Worm (Caenorhabditis elegans) whole organism, late embryonic: ENCODE measurements around the gene M01F1.8.
A peak's percentile ranks its signal among the peaks of the same experiment; 100 is the strongest.

Source experiments
- C08G9.2 ChIP-seq: sonication (generic microtip); optimal IDR thresholded peaks from 2 replicates; lab custom pipeline; 2016; ENCODE audit warnings: mild to moderate bottlenecking, missing genetic modification characterization, moderate library complexity, missing compliant biosample characterization
- C38D4.7 ChIP-seq: fragments of 200-800 bp; sonication (Bioruptor generic); optimal IDR thresholded peaks from 2 replicates; lab custom pipeline; 2018; ENCODE audit warnings: mild to moderate bottlenecking, missing genetic modification characterization, moderate library complexity, missing compliant biosample characterization
- F13H6.1 ChIP-seq: sonication (generic microtip); optimal IDR thresholded peaks from 2 replicates; lab custom pipeline; 2016; ENCODE audit warnings: missing genetic modification characterization, missing compliant biosample characterization
- K02D7.2 ChIP-seq: sonication (generic microtip); optimal IDR thresholded peaks from 2 replicates; lab custom pipeline; 2017; ENCODE audit warnings: mild to moderate bottlenecking, missing genetic modification characterization, missing compliant biosample characterization
- T23F11.4 ChIP-seq: fragments of 200-800 bp; sonication (Bioruptor generic); optimal IDR thresholded peaks from 2 replicates; lab custom pipeline; 2018; ENCODE audit warnings: mild to moderate bottlenecking, missing genetic modification characterization, missing compliant biosample characterization
- ahr-1 ChIP-seq: sonication (generic microtip); optimal IDR thresholded peaks from 2 replicates; lab custom pipeline; 2016; ENCODE audit warnings: missing genetic modification characterization, missing compliant biosample characterization
- ceh-14 ChIP-seq: sonication (generic microtip); optimal IDR thresholded peaks from 2 replicates; lab custom pipeline; 2016; ENCODE audit warnings: missing genotype, missing genetic modification characterization, missing compliant biosample characterization
- ceh-18 ChIP-seq: sonication (generic microtip); optimal IDR thresholded peaks from 2 replicates; lab custom pipeline; 2016; ENCODE audit warnings: missing genetic modification characterization, missing compliant biosample characterization
- ceh-2 ChIP-seq: sonication (generic microtip); optimal IDR thresholded peaks from 2 replicates; lab custom pipeline; 2016; ENCODE audit warnings: missing genotype, missing genetic modification characterization, missing compliant biosample characterization
- ceh-24 ChIP-seq: sonication (generic microtip); optimal IDR thresholded peaks from 2 replicates; lab custom pipeline; 2016; ENCODE audit warnings: mild to moderate bottlenecking, missing genetic modification characterization, missing compliant biosample characterization
- ceh-30 ChIP-seq: fragments of 150-350 bp; optimal IDR thresholded peaks from 2 replicates; lab custom pipeline; 2014; ENCODE audit warnings: missing biosample characterization, missing genetic modification characterization
- ceh-31 ChIP-seq: sonication (generic microtip); optimal IDR thresholded peaks from 2 replicates; lab custom pipeline; 2016; ENCODE audit warnings: missing genetic modification characterization, missing compliant biosample characterization
- ceh-34 ChIP-seq: sonication (generic microtip); optimal IDR thresholded peaks from 2 replicates; lab custom pipeline; 2016; ENCODE audit warnings: mild to moderate bottlenecking, missing genetic modification characterization, missing compliant biosample characterization
- ceh-45 ChIP-seq: fragments of 200-800 bp; sonication (Bioruptor generic); IDR thresholded peaks from 2 replicates; pipeline ENCODE4 v1.3.6; 2022; ENCODE audit warnings: missing genetic modification reagents, missing genetic modification characterization, missing compliant biosample characterization
- ceh-48 ChIP-seq: sonication (generic microtip); optimal IDR thresholded peaks from 2 replicates; lab custom pipeline; 2016; ENCODE audit warnings: missing genetic modification characterization, inconsistent platforms, missing compliant biosample characterization
- ceh-6 ChIP-seq: fragments of 200-800 bp; sonication (Bioruptor generic); optimal IDR thresholded peaks from 2 replicates; lab custom pipeline; 2018; ENCODE audit warnings: mild to moderate bottlenecking, missing genetic modification characterization, missing compliant biosample characterization
- ceh-9 ChIP-seq: sonication (generic microtip); optimal IDR thresholded peaks from 2 replicates; lab custom pipeline; 2016; ENCODE audit warnings: mild to moderate bottlenecking, missing genetic modification characterization, inconsistent platforms, missing compliant biosample characterization
- che-1 ChIP-seq: sonication (generic microtip); optimal IDR thresholded peaks from 2 replicates; lab custom pipeline; 2016; ENCODE audit warnings: mild to moderate bottlenecking, missing genetic modification characterization, missing compliant biosample characterization
- dmd-4 ChIP-seq: sonication (generic microtip); optimal IDR thresholded peaks from 2 replicates; lab custom pipeline; 2016; ENCODE audit warnings: borderline replicate concordance, missing genetic modification characterization, missing compliant biosample characterization
- dve-1 ChIP-seq: sonication (generic microtip); optimal IDR thresholded peaks from 2 replicates; lab custom pipeline; 2017; ENCODE audit warnings: antibody characterized with exemption, mild to moderate bottlenecking, missing genetic modification characterization, missing compliant biosample characterization
- elt-2 ChIP-seq: sonication (generic microtip); optimal IDR thresholded peaks from 2 replicates; lab custom pipeline; 2016; ENCODE audit warnings: missing genetic modification reagents, missing genetic modification characterization, missing compliant biosample characterization
- eyg-1 ChIP-seq: sonication (generic microtip); optimal IDR thresholded peaks from 2 replicates; lab custom pipeline; 2016; ENCODE audit warnings: missing genotype, missing genetic modification characterization, missing compliant biosample characterization
- fkh-10 ChIP-seq: fragments of 150-350 bp; optimal IDR thresholded peaks from 2 replicates; lab custom pipeline; 2014; ENCODE audit warnings: missing biosample characterization, missing genetic modification reagents, missing genetic modification characterization
- fkh-6 ChIP-seq: sonication (generic microtip); optimal IDR thresholded peaks from 2 replicates; lab custom pipeline; 2016; ENCODE audit warnings: missing genetic modification characterization, missing compliant biosample characterization
- gmeb-2 ChIP-seq: sonication (generic microtip); optimal IDR thresholded peaks from 2 replicates; lab custom pipeline; 2016; ENCODE audit warnings: missing genetic modification characterization, inconsistent platforms, missing compliant biosample characterization
- hlh-15 ChIP-seq: sonication (generic microtip); optimal IDR thresholded peaks from 2 replicates; lab custom pipeline; 2016; ENCODE audit warnings: missing genetic modification characterization, missing compliant biosample characterization
- hlh-30 ChIP-seq: sonication (generic microtip); optimal IDR thresholded peaks from 2 replicates; lab custom pipeline; 2017; ENCODE audit warnings: antibody characterized with exemption, missing genetic modification characterization, missing compliant biosample characterization; ENCODE audit not compliant: insufficient read depth
- hlh-6 ChIP-seq: sonication (generic microtip); optimal IDR thresholded peaks from 2 replicates; lab custom pipeline; 2016; ENCODE audit warnings: missing genotype, missing genetic modification characterization, missing compliant biosample characterization
- madf-2 ChIP-seq: sonication (generic microtip); optimal IDR thresholded peaks from 2 replicates; lab custom pipeline; 2017; ENCODE audit warnings: missing genetic modification characterization, missing compliant biosample characterization
- mec-3 ChIP-seq: sonication (generic microtip); optimal IDR thresholded peaks from 2 replicates; lab custom pipeline; 2016; ENCODE audit warnings: borderline replicate concordance, missing genetic modification characterization, missing compliant biosample characterization
- nfya-1 ChIP-seq: sonication (generic microtip); optimal IDR thresholded peaks from 2 replicates; lab custom pipeline; 2017; ENCODE audit warnings: missing genetic modification characterization, mild to moderate bottlenecking, missing compliant biosample characterization, antibody characterized with exemption, moderate library complexity
- nhr-11 ChIP-seq: fragments of 150-350 bp; optimal IDR thresholded peaks from 2 replicates; lab custom pipeline; 2014; ENCODE audit warnings: missing biosample characterization, missing genetic modification characterization
- nhr-232 ChIP-seq: sonication (generic microtip); optimal IDR thresholded peaks from 2 replicates; lab custom pipeline; 2016; ENCODE audit warnings: missing genetic modification characterization, missing compliant biosample characterization
- odd-2 ChIP-seq: sonication (generic microtip); optimal IDR thresholded peaks from 2 replicates; lab custom pipeline; 2017; ENCODE audit warnings: antibody characterized with exemption, mild to moderate bottlenecking, missing genetic modification characterization, missing compliant biosample characterization
- pat-9 ChIP-seq: fragments of 200-800 bp; sonication (Bioruptor generic); optimal IDR thresholded peaks from 2 replicates; lab custom pipeline; 2018; ENCODE audit warnings: mild to moderate bottlenecking, missing genetic modification characterization, moderate library complexity, missing compliant biosample characterization
- pha-2 ChIP-seq: sonication (generic microtip); optimal IDR thresholded peaks from 2 replicates; lab custom pipeline; 2017; ENCODE audit warnings: mild to moderate bottlenecking, missing genetic modification characterization, missing compliant biosample characterization
- pha-4 ChIP-seq: fragments of 150-350 bp; optimal IDR thresholded peaks from 2 replicates; lab custom pipeline; 2018; ENCODE audit warnings: missing biosample characterization, missing genetic modification reagents, missing genetic modification characterization
- pqm-1 ChIP-seq: sonication (generic microtip); optimal IDR thresholded peaks from 2 replicates; lab custom pipeline; 2016; ENCODE audit warnings: missing genetic modification characterization, missing compliant biosample characterization
- ref-2 ChIP-seq: sonication (generic microtip); optimal IDR thresholded peaks from 2 replicates; lab custom pipeline; 2016; ENCODE audit warnings: missing genetic modification characterization, missing compliant biosample characterization
- rnt-1 ChIP-seq: sonication (generic microtip); optimal IDR thresholded peaks from 2 replicates; lab custom pipeline; 2016; ENCODE audit warnings: missing genetic modification characterization, missing compliant biosample characterization
- sdc-2 ChIP-seq: sonication (generic microtip); optimal IDR thresholded peaks from 2 replicates; lab custom pipeline; 2016; ENCODE audit warnings: missing genotype, missing genetic modification characterization, missing compliant biosample characterization
- sox-2 ChIP-seq: fragments of 200-800 bp; sonication (Bioruptor generic); IDR thresholded peaks from 2 replicates; pipeline ENCODE4 v1.3.6; 2022; ENCODE audit warnings: missing genetic modification reagents, missing genetic modification characterization, missing compliant biosample characterization
- sox-4 ChIP-seq: sonication (generic microtip); optimal IDR thresholded peaks from 2 replicates; lab custom pipeline; 2017; ENCODE audit warnings: mild to moderate bottlenecking, missing genetic modification characterization, inconsistent platforms, missing compliant biosample characterization
- syd-9 ChIP-seq: sonication (generic microtip); optimal IDR thresholded peaks from 2 replicates; lab custom pipeline; 2016; ENCODE audit warnings: mild to moderate bottlenecking, missing genetic modification characterization, moderate library complexity, missing compliant biosample characterization
- tbx-2 ChIP-seq: sonication (generic microtip); optimal IDR thresholded peaks from 2 replicates; lab custom pipeline; 2016; ENCODE audit warnings: missing genetic modification characterization, missing compliant biosample characterization
- tbx-7 ChIP-seq: sonication (generic microtip); optimal IDR thresholded peaks from 2 replicates; lab custom pipeline; 2016; ENCODE audit warnings: missing genotype, missing genetic modification characterization, missing compliant biosample characterization
- ttx-3 ChIP-seq: sonication (generic microtip); optimal IDR thresholded peaks from 2 replicates; lab custom pipeline; 2016; ENCODE audit warnings: missing genetic modification reagents, missing genetic modification characterization, missing compliant biosample characterization
- unc-42 ChIP-seq: sonication (generic microtip); optimal IDR thresholded peaks from 2 replicates; lab custom pipeline; 2016; ENCODE audit warnings: missing genotype, missing genetic modification characterization, missing compliant biosample characterization
- unc-55 ChIP-seq: sonication (generic microtip); optimal IDR thresholded peaks from 2 replicates; lab custom pipeline; 2017; ENCODE audit warnings: missing biosample characterization, missing genetic modification reagents, missing genetic modification characterization
- unc-86 ChIP-seq: sonication (generic microtip); optimal IDR thresholded peaks from 2 replicates; lab custom pipeline; 2016; ENCODE audit warnings: missing genetic modification characterization, missing compliant biosample characterization
- zip-5 ChIP-seq: sonication (generic microtip); optimal IDR thresholded peaks from 2 replicates; lab custom pipeline; 2016; ENCODE audit warnings: missing genetic modification characterization, missing compliant biosample characterization
- ztf-16 ChIP-seq: sonication (generic microtip); optimal IDR thresholded peaks from 2 replicates; lab custom pipeline; 2017; ENCODE audit warnings: missing genetic modification characterization, missing compliant biosample characterization

The M01F1.8 gene

ce11 chrIII:3471403-3472053 is 30.8 kb downstream of the M01F1.8 start, which contains the start of gene rsu-1:
Gene rsu-1 (plus strand): TSS chrIII:3472003.
- no peak for TF ChIP-seq fkh-10 (GFP tag; lab: Kevin White, UChicago)
- TF ChIP-seq sdc-2 (tag; lab: Kevin White, UChicago): peak; percentile 48
- no peak for TF ChIP-seq ceh-6 (GFP tag; lab: Kevin White, UChicago)
- TF ChIP-seq che-1 (tag; lab: Kevin White, UChicago): no peak
- peak; percentile 74 for TF ChIP-seq tbx-2 (tag; lab: Kevin White, UChicago)
- no peak for TF ChIP-seq syd-9 (tag; lab: Kevin White, UChicago)
- TF ChIP-seq ceh-24 (tag; lab: Kevin White, UChicago): no peak
- TF ChIP-seq unc-55 (GFP tag; lab: Kevin White, UChicago): peak; percentile 78
- no peak for TF ChIP-seq nhr-11
- no peak for TF ChIP-seq unc-86 (tag; lab: Kevin White, UChicago)
- no peak for TF ChIP-seq ztf-16 (tag; lab: Kevin White, UChicago)
- peak; percentile 71 for TF ChIP-seq ref-2 (tag; lab: Kevin White, UChicago)
- no peak for TF ChIP-seq hlh-6 (tag; lab: Kevin White, UChicago)
- TF ChIP-seq K02D7.2 (tag; lab: Kevin White, UChicago): no peak
- TF ChIP-seq nfya-1 (tag; lab: Kevin White, UChicago): peak; percentile 82
- no peak for TF ChIP-seq ceh-48
- TF ChIP-seq hlh-15 (tag; lab: Kevin White, UChicago): no peak
- TF ChIP-seq pha-2 (tag; lab: Kevin White, UChicago): no peak
- TF ChIP-seq sox-2 (GFP tag; lab: Robert Waterston, UW): no peak
- no peak for TF ChIP-seq ttx-3 (tag; lab: Kevin White, UChicago)
- no peak for TF ChIP-seq T23F11.4 (GFP tag; lab: Kevin White, UChicago)
- peak; percentile 43 for TF ChIP-seq rnt-1 (tag; lab: Kevin White, UChicago)
- TF ChIP-seq F13H6.1 (tag; lab: Kevin White, UChicago): peak; percentile 41
- no peak for TF ChIP-seq sox-4 (tag; lab: Kevin White, UChicago)
- TF ChIP-seq odd-2 (tag; lab: Kevin White, UChicago): no peak
- peak; percentile 16 for TF ChIP-seq unc-42 (tag; lab: Kevin White, UChicago)
- TF ChIP-seq hlh-30 (tag; lab: Kevin White, UChicago): no peak
- TF ChIP-seq ceh-30 (tag; lab: Kevin White, UChicago): no peak
- TF ChIP-seq C08G9.2 (tag; lab: Kevin White, UChicago): peak; percentile 25
- TF ChIP-seq C38D4.7 (GFP tag; lab: Kevin White, UChicago): no peak
- TF ChIP-seq ahr-1 (tag; lab: Kevin White, UChicago): no peak
- peak; percentile 44 for TF ChIP-seq pat-9
- TF ChIP-seq mec-3: no peak
- no peak for TF ChIP-seq tbx-7 (tag; lab: Kevin White, UChicago)
- no peak for TF ChIP-seq ceh-9
- no peak for TF ChIP-seq nhr-232 (tag; lab: Kevin White, UChicago)
- peak; percentile 64 for TF ChIP-seq ceh-18 (tag; lab: Kevin White, UChicago)
- TF ChIP-seq elt-2 (tag; lab: Kevin White, UChicago): peak; percentile 7
- TF ChIP-seq eyg-1: no peak
- TF ChIP-seq pha-4 (tag; lab: Kevin White, UChicago): no peak
- TF ChIP-seq ceh-14 (tag; lab: Kevin White, UChicago): no peak
- TF ChIP-seq dmd-4: no peak
- TF ChIP-seq ceh-34: peak; percentile 56
- TF ChIP-seq ceh-2 (tag; lab: Kevin White, UChicago): peak; percentile 47
- no peak for TF ChIP-seq madf-2
- no peak for TF ChIP-seq fkh-6 (tag; lab: Kevin White, UChicago)
- TF ChIP-seq dve-1 (tag; lab: Kevin White, UChicago): no peak
- TF ChIP-seq ceh-31: peak; percentile 64
- TF ChIP-seq zip-5 (tag; lab: Kevin White, UChicago): no peak
- no peak for TF ChIP-seq gmeb-2 (tag; lab: Kevin White, UChicago)
- TF ChIP-seq ceh-45 (GFP tag; lab: Robert Waterston, UW): no peak
- TF ChIP-seq pqm-1 (tag; lab: Kevin White, UChicago): no peak
- TF ChIP-seq, all 69 proteins: peak for 15
